Worm (Caenorhabditis elegans): ENCODE data around the gene zyx-1.

DNA sequence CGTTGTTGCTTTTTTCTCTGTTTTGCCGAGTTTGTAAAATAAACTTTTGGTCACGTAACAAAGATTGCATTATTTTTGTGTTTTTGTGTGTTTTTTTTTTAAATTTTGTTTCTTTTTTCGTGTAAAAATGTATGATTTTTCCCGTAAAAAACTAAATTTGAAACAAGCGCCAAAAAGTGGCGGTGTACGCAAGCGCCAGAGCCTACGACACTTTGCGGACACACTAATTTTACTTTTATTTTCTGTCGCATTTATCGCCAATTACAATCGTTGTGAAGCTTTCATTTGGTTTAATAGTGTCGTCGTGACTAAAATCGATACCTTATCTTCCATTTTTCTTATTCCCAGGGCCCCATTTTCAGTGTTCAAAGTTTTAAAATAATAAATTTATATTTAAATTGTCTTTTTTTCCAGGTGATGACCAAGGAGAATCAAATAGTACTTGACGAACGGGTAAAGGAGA, 27.1 kb downstream of the zyx-1 start, which contains the start of the genes Y81G3A.1 and gcn-2:
- TF ChIP-seq sea-1 (GFP tag; conservative IDR thresholded peaks at IDR 0.05) (no peak), ama-1 (optimal IDR thresholded peaks at IDR 0.05) (no peak), hmbx-1 (tag; optimal IDR thresholded peaks at IDR 0.05) (no peak), tra-4 (tag; optimal IDR thresholded peaks at IDR 0.05) (no peak), hmg-4 (GFP tag; optimal IDR thresholded peaks at IDR 0.05) (no peak), B0310.2 (tag; optimal IDR thresholded peaks at IDR 0.05) (no peak), ceh-36 (tag; optimal IDR thresholded peaks at IDR 0.05) (no peak), aly-1 (tag; optimal IDR thresholded peaks at IDR 0.05) (no peak)
